Fruit fly (Drosophila melanogaster) whole organism, embryonic: ENCODE data around the gene BomT3.

Experiments
- Abd-B ChIP-seq: fragments of 200-800 bp; sonication (Bioruptor generic); optimal IDR thresholded peaks from 2 replicates; lab custom pipeline; 2018; ENCODE audit warnings: missing biosample characterization, mild to moderate bottlenecking, missing genetic modification characterization, moderate library complexity
- Bdp1 ChIP-seq: fragments of 200-800 bp; sonication (Bioruptor generic); optimal IDR thresholded peaks from 3 replicates; lab custom pipeline; 2016; ENCODE audit warnings: missing biosample characterization, missing genetic modification characterization
- Blimp-1 ChIP-seq: fragments of 200-800 bp; sonication (Bioruptor generic); optimal IDR thresholded peaks from 3 replicates; lab custom pipeline; 2018; ENCODE audit warnings: missing biosample characterization, missing genetic modification characterization, mild to moderate bottlenecking, moderate library complexity, missing genetic modification reagents
- CG11696 ChIP-seq: fragments of 200-800 bp; sonication (Bioruptor generic); IDR thresholded peaks from 2 replicates; pipeline ENCODE4 v1.3.6; 2022; ENCODE audit warnings: missing biosample characterization, missing genetic modification characterization
- CG12299 ChIP-seq: fragments of 200-800 bp; sonication (Bioruptor generic); optimal IDR thresholded peaks from 2 replicates; lab custom pipeline; 2018; ENCODE audit warnings: missing biosample characterization, mild to moderate bottlenecking, missing genetic modification characterization
- CG15479 ChIP-seq: fragments of 200-800 bp; sonication (Bioruptor generic); optimal IDR thresholded peaks from 3 replicates; lab custom pipeline; 2019; ENCODE audit warnings: missing biosample characterization, mild to moderate bottlenecking, missing genetic modification characterization, moderate library complexity
- CG1602 ChIP-seq: fragments of 200-800 bp; sonication (Bioruptor generic); optimal IDR thresholded peaks from 3 replicates; lab custom pipeline; 2016; ENCODE audit warnings: missing biosample characterization, missing genetic modification characterization
- CG16815 ChIP-seq: fragments of 200-800 bp; sonication (Bioruptor generic); optimal IDR thresholded peaks from 3 replicates; lab custom pipeline; 2017; ENCODE audit warnings: missing biosample characterization, mild to moderate bottlenecking, missing genetic modification characterization
- CG17359 ChIP-seq: fragments of 200-800 bp; sonication (Bioruptor generic); optimal IDR thresholded peaks from 3 replicates; lab custom pipeline; 2018; ENCODE audit warnings: missing biosample characterization, mild to moderate bottlenecking, missing genetic modification characterization, moderate library complexity
- CG31224 ChIP-seq: fragments of 200-800 bp; sonication (Bioruptor generic); IDR thresholded peaks from 2 replicates; pipeline ENCODE4 v1.3.6; 2022; ENCODE audit warnings: missing biosample characterization, missing genetic modification characterization
- CG31365 ChIP-seq: fragments of 200-800 bp; sonication (Bioruptor generic); optimal IDR thresholded peaks from 2 replicates; lab custom pipeline; 2018; ENCODE audit warnings: missing biosample characterization, mild to moderate bottlenecking, missing genetic modification characterization
- CG32767 ChIP-seq: fragments of 200-800 bp; sonication (Bioruptor generic); IDR thresholded peaks from 2 replicates; pipeline ENCODE4 v1.3.6; 2022; ENCODE audit warnings: missing biosample characterization, missing genetic modification characterization
- CG33557 ChIP-seq: fragments of 200-800 bp; sonication (Bioruptor generic); optimal IDR thresholded peaks from 2 replicates; lab custom pipeline; 2019; ENCODE audit warnings: missing biosample characterization, mild to moderate bottlenecking, missing genetic modification characterization, moderate library complexity
- CG3726 ChIP-seq: fragments of 200-800 bp; sonication (Bioruptor generic); IDR thresholded peaks from 3 replicates; pipeline ENCODE4, ENCODE4 v1.3.6; 2022; ENCODE audit warnings: missing biosample characterization, missing genetic modification characterization
- CG4328 ChIP-seq: fragments of 200-800 bp; sonication (Bioruptor generic); optimal IDR thresholded peaks from 3 replicates; lab custom pipeline; 2017; ENCODE audit warnings: missing biosample characterization, missing genetic modification reagents, missing genetic modification characterization
- CG4404 ChIP-seq: fragments of 200-800 bp; sonication (Bioruptor generic); IDR thresholded peaks from 2 replicates; pipeline ENCODE4 v1.3.6; 2022; ENCODE audit warnings: missing biosample characterization, missing genetic modification characterization
- CG4730 ChIP-seq: fragments of 200-800 bp; sonication (Bioruptor generic); IDR thresholded peaks from 2 replicates; pipeline ENCODE4 v1.3.6; 2022; ENCODE audit warnings: missing biosample characterization, missing genetic modification characterization
- CG5245 ChIP-seq: fragments of 200-800 bp; sonication (Bioruptor generic); optimal IDR thresholded peaks from 3 replicates; lab custom pipeline; 2016; ENCODE audit warnings: missing biosample characterization, missing genetic modification characterization
- CG6791 ChIP-seq: fragments of 200-800 bp; sonication (Bioruptor generic); IDR thresholded peaks from 3 replicates; pipeline ENCODE4 v1.3.6; 2022; ENCODE audit warnings: missing biosample characterization, missing genetic modification characterization; ENCODE audit not compliant: partially characterized antibody
- CG7357 ChIP-seq: fragments of 200-800 bp; sonication (Bioruptor generic); IDR thresholded peaks from 3 replicates; pipeline ENCODE4 v1.3.6; 2022; ENCODE audit warnings: missing biosample characterization, missing genetic modification characterization
- CG7372 ChIP-seq: fragments of 200-800 bp; sonication (Bioruptor generic); IDR thresholded peaks from 2 replicates; pipeline ENCODE4 v1.3.6; 2022; ENCODE audit warnings: missing biosample characterization, missing genetic modification characterization
- CG8924 ChIP-seq: fragments of 200-800 bp; optimal IDR thresholded peaks from 3 replicates; lab custom pipeline; 2019; ENCODE audit warnings: missing biosample characterization, mild to moderate bottlenecking, missing genetic modification characterization, moderate library complexity
- Dp ChIP-seq: fragments of 200-800 bp; sonication (Bioruptor generic); optimal IDR thresholded peaks from 2 replicates; lab custom pipeline; 2018; ENCODE audit warnings: missing biosample characterization, mild to moderate bottlenecking, missing genetic modification characterization, moderate library complexity
- E2f2 ChIP-seq: fragments of 200-800 bp; sonication (Bioruptor generic); IDR thresholded peaks from 2 replicates; pipeline ENCODE4 v1.3.6; 2022; ENCODE audit warnings: missing biosample characterization, missing genetic modification characterization
- Fer3 ChIP-seq: fragments of 200-800 bp; sonication (Bioruptor generic); optimal IDR thresholded peaks from 2 replicates; lab custom pipeline; 2018; ENCODE audit warnings: missing biosample characterization, mild to moderate bottlenecking, missing genetic modification characterization, moderate library complexity
- Hr78 ChIP-seq, 2 experiments: fragments of 200-800 bp in 1 of 2; fragments of >200 bp in 1 of 2; sonication (Bioruptor generic) in 1 of 2; optimal IDR thresholded peaks; 2 replicates each; lab custom pipeline; 2017 to 2019; ENCODE audit warnings: missing biosample characterization in 2 of 2, missing genetic modification characterization in 2 of 2, mild to moderate bottlenecking in 1 of 2, moderate library complexity in 1 of 2
- Kr ChIP-seq: fragments of 200-800 bp; sonication (Bioruptor generic); optimal IDR thresholded peaks from 2 replicates; lab custom pipeline; 2017; ENCODE audit warnings: missing biosample characterization, mild to moderate bottlenecking, missing genetic modification characterization
- Oli ChIP-seq: fragments of 200-800 bp; sonication (Bioruptor generic); optimal IDR thresholded peaks from 2 replicates; lab custom pipeline; 2018; ENCODE audit warnings: missing biosample characterization, mild to moderate bottlenecking, missing genetic modification characterization, moderate library complexity
- Rfx ChIP-seq: fragments of 200-800 bp; sonication (Bioruptor generic); IDR thresholded peaks from 2 replicates; pipeline ENCODE4 v1.3.6; 2022; ENCODE audit warnings: missing biosample characterization, missing genetic modification characterization
- bbx ChIP-seq: fragments of 200-800 bp; sonication (Bioruptor generic); IDR thresholded peaks from 2 replicates; pipeline ENCODE4 v1.3.6; 2022; ENCODE audit warnings: missing biosample characterization, missing genetic modification characterization; ENCODE audit not compliant: partially characterized antibody
- bowl ChIP-seq: fragments of 200-800 bp; sonication (Bioruptor generic); IDR thresholded peaks from 2 replicates; pipeline ENCODE4 v1.3.6; 2022; ENCODE audit warnings: missing biosample characterization, missing genetic modification characterization
- cg ChIP-seq: fragments of 200-800 bp; sonication (Bioruptor generic); optimal IDR thresholded peaks from 3 replicates; lab custom pipeline; 2019; ENCODE audit warnings: missing biosample characterization, mild to moderate bottlenecking, missing genetic modification characterization, moderate library complexity
- ci ChIP-seq: fragments of 200-800 bp; sonication (Bioruptor generic); IDR thresholded peaks from 3 replicates; pipeline ENCODE4 v1.3.6; 2022; ENCODE audit warnings: missing biosample characterization, missing genetic modification characterization
- dmrt11E ChIP-seq: fragments of 200-800 bp; sonication (Bioruptor generic); optimal IDR thresholded peaks from 3 replicates; lab custom pipeline; 2018; ENCODE audit warnings: missing biosample characterization, mild to moderate bottlenecking, missing genetic modification characterization, moderate library complexity
- en ChIP-seq: fragments of 200-800 bp; sonication (Bioruptor generic); optimal IDR thresholded peaks from 2 replicates; lab custom pipeline; 2016; ENCODE audit warnings: missing biosample characterization, missing genetic modification characterization
- eyg ChIP-seq: fragments of 200-800 bp; sonication (Bioruptor generic); optimal IDR thresholded peaks from 3 replicates; lab custom pipeline; 2016; ENCODE audit warnings: missing biosample characterization, missing genetic modification characterization
- fd3F ChIP-seq: fragments of 200-800 bp; sonication (Bioruptor generic); optimal IDR thresholded peaks from 2 replicates; lab custom pipeline; 2018; ENCODE audit warnings: missing biosample characterization, mild to moderate bottlenecking, missing genetic modification characterization, moderate library complexity
- fd64A ChIP-seq: fragments of 200-800 bp; sonication (Bioruptor generic); optimal IDR thresholded peaks from 3 replicates; lab custom pipeline; 2018; ENCODE audit warnings: missing biosample characterization, mild to moderate bottlenecking, missing genetic modification characterization
- gcm2 ChIP-seq: fragments of 200-800 bp; sonication (Bioruptor generic); optimal IDR thresholded peaks from 2 replicates; lab custom pipeline; 2016; ENCODE audit warnings: missing biosample characterization, missing genetic modification characterization
- ind ChIP-seq: fragments of 200-800 bp; sonication (Bioruptor generic); optimal IDR thresholded peaks from 3 replicates; lab custom pipeline; 2016; ENCODE audit warnings: missing biosample characterization, missing genetic modification characterization
- oc ChIP-seq: fragments of 200-800 bp; sonication (Bioruptor generic); optimal IDR thresholded peaks from 2 replicates; lab custom pipeline; 2018; ENCODE audit warnings: missing biosample characterization, mild to moderate bottlenecking, missing genetic modification characterization, moderate library complexity
- org-1 ChIP-seq: fragments of 200-800 bp; sonication (Bioruptor generic); optimal IDR thresholded peaks from 2 replicates; lab custom pipeline; 2017; ENCODE audit warnings: missing biosample characterization, missing genetic modification characterization
- pan ChIP-seq, 4 experiments: fragments of >200 bp in 3 of 4; fragments of 200-800 bp in 1 of 4; sonication (Bioruptor generic) in 1 of 4; optimal IDR thresholded peaks in 3 of 4; IDR thresholded peaks in 1 of 4; 2 replicates each; pipeline versions ENCODE4 v1.3.6 to Lab custom; 2017 to 2022; ENCODE audit warnings: missing biosample characterization in 2 of 4, missing genetic modification characterization in 2 of 4, mixed read lengths in 1 of 4
- pros ChIP-seq: fragments of 200-800 bp; sonication (Bioruptor generic); optimal IDR thresholded peaks from 3 replicates; lab custom pipeline; 2019; ENCODE audit warnings: missing biosample characterization, mild to moderate bottlenecking, missing genetic modification characterization, moderate library complexity
- sd ChIP-seq: fragments of 200-800 bp; sonication (Bioruptor generic); optimal IDR thresholded peaks from 3 replicates; lab custom pipeline; 2018; ENCODE audit warnings: missing biosample characterization, mild to moderate bottlenecking, missing genetic modification characterization, moderate library complexity
- sug ChIP-seq: fragments of 200-800 bp; optimal IDR thresholded peaks from 2 replicates; lab custom pipeline; 2019; ENCODE audit warnings: missing biosample characterization, mild to moderate bottlenecking, missing genetic modification characterization, moderate library complexity
- twi ChIP-seq: fragments of 200-800 bp; optimal IDR thresholded peaks from 2 replicates; lab custom pipeline; 2019; ENCODE audit warnings: missing biosample characterization, mild to moderate bottlenecking, missing genetic modification characterization, moderate library complexity
- tx ChIP-seq: fragments of 200-800 bp; sonication (Bioruptor generic); optimal IDR thresholded peaks from 2 replicates; lab custom pipeline; 2016; ENCODE audit warnings: missing biosample characterization, missing genetic modification characterization

The BomT3 gene

DNA sequence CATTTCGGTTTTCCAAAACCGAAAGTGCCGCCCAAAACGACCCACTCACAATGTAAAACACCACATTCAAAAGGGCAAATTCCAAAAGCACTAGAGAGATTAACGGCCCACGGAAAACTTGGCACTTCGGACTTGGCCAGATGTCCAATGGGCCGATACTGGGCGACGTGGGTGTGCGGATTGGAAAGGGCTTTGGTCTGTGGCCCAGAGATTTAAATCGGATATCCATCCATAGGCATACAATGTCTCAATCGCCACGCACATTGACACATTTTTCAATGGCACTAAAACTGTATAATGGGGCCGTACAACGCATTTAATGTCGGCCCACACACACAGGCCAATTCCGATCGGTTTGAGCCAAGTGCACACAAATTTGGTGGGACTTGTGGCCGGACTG lies 45.8 kb downstream of the BomT3 start (continued):
- TF ChIP-seq CG6791 (no peak), en (no peak), dmrt11E (no peak), Hr78 (GFP tag; optimal IDR thresholded peaks at IDR 0.05; lab: Kevin White, UChicago) (no peak), tx (no peak), CG32767 (no peak), pan (optimal IDR thresholded peaks at IDR 0.05; lab: Kevin White, UChicago) (no peak), pan (GFP tag; optimal IDR thresholded peaks at IDR 0.05 in 1 of 2, IDR thresholded peaks at IDR 0.05 in 1 of 2) (peak in 1 of 2 experiments; percentile 5), cg (GFP tag; lab: Kevin White, UChicago) (no peak), CG15479 (no peak), CG4328 (GFP tag; lab: Kevin White, UChicago) (no peak), Kr (no peak), Dp (GFP tag; lab: Kevin White, UChicago) (no peak), fd64A (GFP tag; lab: Kevin White, UChicago) (no peak), CG12299 (tag; lab: Kevin White, UChicago) (no peak), Oli (no peak), CG33557 (GFP tag; lab: Kevin White, UChicago) (no peak), sd (tag; lab: Kevin White, UChicago) (peak; percentile 47), CG17359 (no peak), Abd-B (GFP tag; lab: Kevin White, UChicago) (no peak), CG7357 (GFP tag; lab: Robert Waterston, UW) (no peak), Blimp-1 (peak; percentile 6), E2f2 (GFP tag; lab: Robert Waterston, UW) (no peak), ci (0 out of 3 replicates have a peak, but pooled peaks have one; percentile 12), eyg (GFP tag; lab: Kevin White, UChicago) (no peak), Rfx (GFP tag; lab: Robert Waterston, UW) (no peak), CG16815 (no peak), oc (tag; lab: Kevin White, UChicago) (peak; percentile 67), pros (GFP tag; lab: Kevin White, UChicago) (no peak), org-1 (GFP tag; lab: Kevin White, UChicago) (no peak), CG8924 (tag; lab: Kevin White, UChicago) (no peak), CG4404 (no peak), Fer3 (no peak), CG31224 (GFP tag; lab: Robert Waterston, UW) (no peak), fd3F (GFP tag; lab: Kevin White, UChicago) (no peak), CG1602 (GFP tag; lab: Kevin White, UChicago) (no peak), twi (tag; lab: Kevin White, UChicago) (no peak), bowl (GFP tag; lab: Robert Waterston, UW) (no peak), sug (tag; lab: Kevin White, UChicago) (no peak), Bdp1 (GFP tag; lab: Kevin White, UChicago) (no peak), gcm2 (GFP tag; lab: Kevin White, UChicago) (no peak), CG5245 (GFP tag; lab: Kevin White, UChicago) (no peak), CG31365 (no peak), bbx (GFP tag; lab: Robert Waterston, UW) (no peak), CG11696 (GFP tag; lab: Robert Waterston, UW) (no peak), CG4730 (GFP tag; lab: Robert Waterston, UW) (no peak), CG7372 (GFP tag; lab: Robert Waterston, UW) (no peak), CG3726 (GFP tag; lab: Robert Waterston, UW) (no peak), ind (no peak)
- TF ChIP-seq, all 482 proteins: peak for 10
